Worm (Caenorhabditis elegans) whole organism, L1 larva: Measurements from ENCODE around the gene nhr-52.
A peak's percentile ranks its signal among the peaks of the same experiment; 100 is the strongest.

Experiments used
- C16A3.4 ChIP-seq: fragments of 150-350 bp; optimal IDR thresholded peaks from 2 replicates; lab custom pipeline; 2014; ENCODE audit warnings: missing biosample characterization, missing genetic modification characterization
- Y116A8C.19 ChIP-seq: sonication (generic microtip); optimal IDR thresholded peaks from 2 replicates; lab custom pipeline; 2016; ENCODE audit warnings: missing compliant biosample characterization, missing genetic modification characterization, borderline replicate concordance
- aly-2 ChIP-seq: fragments of 150-350 bp; optimal IDR thresholded peaks from 2 replicates; lab custom pipeline; 2014; ENCODE audit warnings: missing biosample characterization, missing genetic modification characterization
- ceh-63 ChIP-seq: fragments of 200-800 bp; sonication (Bioruptor generic); optimal IDR thresholded peaks from 2 replicates; lab custom pipeline; 2018; ENCODE audit warnings: mild to moderate bottlenecking, missing genetic modification characterization, missing compliant biosample characterization
- ceh-8 ChIP-seq: fragments of 200-800 bp; sonication (Bioruptor generic); optimal IDR thresholded peaks from 2 replicates; lab custom pipeline; 2018; ENCODE audit warnings: mild to moderate bottlenecking, missing genetic modification characterization, moderate library complexity, missing compliant biosample characterization
- ces-1 ChIP-seq: fragments of 150-350 bp; optimal IDR thresholded peaks from 2 replicates; lab custom pipeline; 2014; ENCODE audit warnings: missing biosample characterization, missing genetic modification reagents, missing genetic modification characterization
- dsc-1 ChIP-seq: sonication (generic microtip); optimal IDR thresholded peaks from 2 replicates; lab custom pipeline; 2016; ENCODE audit warnings: mild to moderate bottlenecking, missing genetic modification characterization, missing compliant biosample characterization
- efl-1 ChIP-seq, 4 experiments: fragments of 150-350 bp; optimal IDR thresholded peaks in 3 of 4; peaks in 1 of 4; 1 replicate in 1 of 4; 2 replicates in 3 of 4; lab custom pipeline; 2014; ENCODE audit warnings: missing biosample characterization in 2 of 4, missing genetic modification characterization in 2 of 4, missing genetic modification reagents in 2 of 4
- egl-13 ChIP-seq: sonication (generic microtip); optimal IDR thresholded peaks from 2 replicates; lab custom pipeline; 2016; ENCODE audit warnings: missing genotype, missing genetic modification reagents, missing genetic modification characterization, missing compliant biosample characterization
- egl-27 ChIP-seq, 2 experiments: fragments of 150-350 bp in 1 of 2; sonication (generic microtip); optimal IDR thresholded peaks; 3 replicates each; lab custom pipeline; 2017 to 2018; ENCODE audit warnings: missing biosample characterization in 2 of 2, missing genetic modification characterization in 2 of 2, missing genetic modification reagents in 2 of 2
- elt-2 ChIP-seq: sonication (generic microtip); optimal IDR thresholded peaks from 2 replicates; lab custom pipeline; 2016; ENCODE audit warnings: missing genetic modification characterization, mild to moderate bottlenecking, inconsistent platforms, missing compliant biosample characterization, missing genetic modification reagents
- elt-3 ChIP-seq, 6 experiments: fragments of 150-350 bp in 1 of 6; sonication (generic microtip); optimal IDR thresholded peaks; 2 replicates each; lab custom pipeline; 2017 to 2018; ENCODE audit warnings: missing biosample characterization in 6 of 6, missing genetic modification characterization in 6 of 6, inconsistent platforms in 1 of 6
- fkh-8 ChIP-seq: sonication (generic microtip); optimal IDR thresholded peaks from 2 replicates; lab custom pipeline; 2016; ENCODE audit warnings: mild to moderate bottlenecking, missing genetic modification characterization, missing compliant biosample characterization
- grh-1 ChIP-seq: fragments of 200-800 bp; sonication (Bioruptor generic); IDR thresholded peaks from 2 replicates; pipeline ENCODE4 v1.3.6; 2022; ENCODE audit warnings: missing genetic modification reagents, missing genetic modification characterization, missing compliant biosample characterization
- hlh-4 ChIP-seq: sonication (generic microtip); optimal IDR thresholded peaks from 2 replicates; lab custom pipeline; 2016; ENCODE audit warnings: mild to moderate bottlenecking, missing genetic modification characterization, missing compliant biosample characterization
- irx-1 ChIP-seq: sonication (generic microtip); optimal IDR thresholded peaks from 2 replicates; lab custom pipeline; 2016; ENCODE audit warnings: missing genetic modification characterization, missing compliant biosample characterization
- jun-1 ChIP-seq: fragments of 150-350 bp; optimal IDR thresholded peaks from 2 replicates; lab custom pipeline; 2014; ENCODE audit warnings: missing biosample characterization, missing genetic modification reagents, missing genetic modification characterization
- lin-15B ChIP-seq: fragments of 150-350 bp; sonication (generic microtip); optimal IDR thresholded peaks from 3 replicates; lab custom pipeline; 2014; ENCODE audit warnings: missing biosample characterization, missing genetic modification characterization
- lir-3 ChIP-seq: sonication (generic microtip); optimal IDR thresholded peaks from 2 replicates; lab custom pipeline; 2016; ENCODE audit warnings: mild to moderate bottlenecking, missing genetic modification characterization, moderate library complexity, missing compliant biosample characterization; ENCODE audit not compliant: poor library complexity
- mdl-1 ChIP-seq, 2 experiments: fragments of 150-350 bp; optimal IDR thresholded peaks; 2 replicates each; lab custom pipeline; 2014 to 2017; ENCODE audit warnings: missing biosample characterization in 2 of 2, missing genetic modification characterization in 2 of 2, inconsistent platforms in 1 of 2
- mef-2 ChIP-seq: fragments of 150-350 bp; optimal IDR thresholded peaks from 2 replicates; lab custom pipeline; 2014; ENCODE audit warnings: missing biosample characterization, missing genetic modification characterization
- mep-1 ChIP-seq: fragments of 150-350 bp; optimal IDR thresholded peaks from 2 replicates; lab custom pipeline; 2014; ENCODE audit warnings: missing biosample characterization, missing genetic modification characterization
- nhr-11 ChIP-seq: fragments of 150-350 bp; optimal IDR thresholded peaks from 2 replicates; lab custom pipeline; 2014; ENCODE audit warnings: missing biosample characterization, missing genetic modification characterization
- nhr-19 ChIP-seq: fragments of 200-800 bp; sonication (Bioruptor generic); conservative IDR thresholded peaks from 2 replicates; pipeline ENCODE4 v1.3.6; 2022; ENCODE audit warnings: missing genetic modification characterization, missing compliant biosample characterization
- nhr-20 ChIP-seq: sonication (generic microtip); optimal IDR thresholded peaks from 2 replicates; lab custom pipeline; 2016; ENCODE audit warnings: mild to moderate bottlenecking, missing genetic modification characterization, missing compliant biosample characterization
- nhr-71 ChIP-seq: sonication (generic microtip); optimal IDR thresholded peaks from 2 replicates; lab custom pipeline; 2016; ENCODE audit warnings: mild to moderate bottlenecking, missing genetic modification characterization, moderate library complexity, missing compliant biosample characterization
- nhr-77 ChIP-seq: fragments of 150-350 bp; optimal IDR thresholded peaks from 2 replicates; lab custom pipeline; 2014; ENCODE audit warnings: missing biosample characterization, missing genetic modification characterization
- nhr-84 ChIP-seq: sonication (generic microtip); optimal IDR thresholded peaks from 2 replicates; lab custom pipeline; 2017; ENCODE audit warnings: missing biosample characterization, missing genetic modification characterization
- nhr-85 ChIP-seq: sonication (generic microtip); peaks from one replicate; lab custom pipeline; 2016; ENCODE audit warnings: missing genetic modification characterization, inconsistent platforms, missing compliant biosample characterization
- pqm-1 ChIP-seq: sonication (generic microtip); optimal IDR thresholded peaks from 3 replicates; lab custom pipeline; 2017; ENCODE audit warnings: missing biosample characterization, missing genetic modification characterization
- snpc-4 ChIP-seq: fragments of 150-350 bp; optimal IDR thresholded peaks from 2 replicates; lab custom pipeline; 2014; ENCODE audit warnings: missing biosample characterization, missing genetic modification characterization
- unc-130 ChIP-seq: fragments of 150-350 bp; optimal IDR thresholded peaks from 2 replicates; lab custom pipeline; 2017; ENCODE audit warnings: missing biosample characterization, missing genetic modification characterization, inconsistent platforms
- unc-30 ChIP-seq: sonication (generic microtip); optimal IDR thresholded peaks from 2 replicates; lab custom pipeline; 2017; ENCODE audit warnings: missing biosample characterization, missing genetic modification characterization
- xbp-1 ChIP-seq: sonication (generic microtip); optimal IDR thresholded peaks from 2 replicates; lab custom pipeline; 2016; ENCODE audit warnings: missing genetic modification characterization, missing compliant biosample characterization
- zag-1 ChIP-seq: fragments of 150-350 bp; optimal IDR thresholded peaks from 2 replicates; lab custom pipeline; 2014; ENCODE audit warnings: missing biosample characterization, missing genetic modification characterization
- zip-4 ChIP-seq: fragments of 200-800 bp; sonication (Bioruptor generic); optimal IDR thresholded peaks from 2 replicates; lab custom pipeline; 2018; ENCODE audit warnings: mild to moderate bottlenecking, missing genetic modification characterization, moderate library complexity, missing compliant biosample characterization
- ztf-11 ChIP-seq, 2 experiments: sonication (generic microtip); optimal IDR thresholded peaks; 2 replicates each; lab custom pipeline; 2016 to 2017; ENCODE audit warnings: missing genetic modification characterization in 2 of 2, missing biosample characterization in 1 of 2, missing compliant biosample characterization in 1 of 2

Gene nhr-52

ce11 chrV:15711898-15712297, 34.6 kb downstream of the nhr-52 start, which contains the start of gene str-101:
Gene str-101 (minus strand): TSS chrV:15711998.
- TF ChIP-seq aly-2 (no peak), C16A3.4 (tag; lab: Kevin White, UChicago) (no peak), nhr-11 (tag; lab: Kevin White, UChicago) (no peak), egl-27 (tag; optimal IDR thresholded peaks at IDR 0.05; lab: Kevin White, UChicago) (no peak), nhr-20 (tag; lab: Kevin White, UChicago) (no peak), fkh-8 (tag; lab: Kevin White, UChicago) (no peak), ceh-63 (no peak), mep-1 (tag; lab: Kevin White, UChicago) (no peak), zip-4 (GFP tag; lab: Kevin White, UChicago) (no peak), xbp-1 (tag; lab: Kevin White, UChicago) (no peak), ztf-11 (tag; optimal IDR thresholded peaks at IDR 0.05; lab: Kevin White, UChicago) (no peak), nhr-19 (GFP tag; lab: Robert Waterston, UW) (no peak), unc-130 (no peak), jun-1 (tag; lab: Kevin White, UChicago) (no peak), dsc-1 (tag; lab: Kevin White, UChicago) (no peak), snpc-4 (tag; lab: Kevin White, UChicago) (no peak), efl-1 (optimal IDR thresholded peaks at IDR 0.05; lab: Kevin White, UChicago) (no peak), efl-1 (GFP tag; optimal IDR thresholded peaks at IDR 0.05 in 1 of 2; lab: Kevin White, UChicago) (no peak), lin-15B (no peak)

DNA sequence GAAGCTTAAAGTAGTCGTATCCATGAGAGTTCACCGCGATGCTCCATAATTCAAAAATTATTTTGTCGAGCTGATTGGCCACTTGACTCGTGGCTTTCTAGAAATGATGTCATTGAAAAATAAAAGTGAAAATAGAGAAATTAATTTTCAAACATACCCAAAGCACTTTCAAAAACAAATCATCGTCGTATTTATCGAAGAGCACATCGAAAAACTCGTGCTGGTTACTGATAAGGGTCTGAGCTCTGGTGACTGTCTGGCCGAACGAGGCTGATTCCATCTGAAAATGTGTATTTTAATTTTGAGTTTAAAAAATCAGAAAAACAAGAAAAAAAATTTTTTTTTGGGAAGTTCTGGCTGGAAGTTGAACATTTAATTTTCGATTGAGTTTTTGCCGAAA, 35.1 kb downstream of the nhr-52 start:
- TF ChIP-seq lir-3 (no peak), xbp-1 (tag; lab: Kevin White, UChicago) (no peak), elt-2 (tag; lab: Kevin White, UChicago) (peak; percentile 50), ceh-8 (GFP tag; lab: Kevin White, UChicago) (no peak)

DNA sequence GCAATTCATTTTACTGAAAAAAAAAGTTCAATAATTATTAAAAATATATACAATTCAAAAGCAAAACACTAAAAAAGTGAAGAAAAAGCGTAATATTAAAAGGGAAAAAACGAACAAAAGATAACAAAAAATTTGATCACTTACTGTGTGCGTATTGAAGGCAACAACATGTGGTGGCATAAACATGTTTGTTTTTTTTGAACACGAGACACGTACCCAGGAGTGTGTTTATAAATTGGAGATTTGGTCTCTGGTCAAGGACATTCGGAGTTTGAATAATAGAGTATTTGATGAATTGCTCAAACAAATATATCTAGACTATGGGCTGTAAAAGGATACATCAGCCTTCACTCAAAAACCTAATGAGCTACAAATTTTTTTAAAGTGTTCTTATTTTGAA, 38.3 kb downstream of the nhr-52 start:
- no peak for TF ChIP-seq mef-2 (tag; lab: Kevin White, UChicago)
- no peak for TF ChIP-seq nhr-77 (tag; lab: Kevin White, UChicago)
- no peak for TF ChIP-seq zag-1 (tag; lab: Kevin White, UChicago)
- TF ChIP-seq nhr-84 (tag; lab: Kevin White, UChicago), result no peak
- TF ChIP-seq ces-1 (GFP tag; lab: Kevin White, UChicago), result no peak
- TF ChIP-seq Y116A8C.19, result no peak
- no peak for TF ChIP-seq irx-1 (tag; lab: Kevin White, UChicago)

ce11 chrV:15716679-15717078, 39.4 kb downstream of the nhr-52 start, which contains the start of gene Y6E2A.4:
Gene Y6E2A.4 (minus strand): TSS chrV:15716779.
- TF ChIP-seq zip-4 (GFP tag; lab: Kevin White, UChicago) (no peak), hlh-4 (tag; lab: Kevin White, UChicago) (no peak), egl-13 (no peak), nhr-85 (tag; lab: Kevin White, UChicago) (no peak), nhr-71 (no peak), elt-3 (tag; optimal IDR thresholded peaks at IDR 0.05; lab: Kevin White, UChicago) (no peak), mdl-1 (tag; optimal IDR thresholded peaks at IDR 0.05; lab: Kevin White, UChicago) (no peak), pqm-1 (tag; lab: Kevin White, UChicago) (no peak), grh-1 (GFP tag; lab: Robert Waterston, UW) (no peak), elt-2 (tag; lab: Kevin White, UChicago) (no peak), unc-30 (tag; lab: Kevin White, UChicago) (no peak), ces-1 (GFP tag; lab: Kevin White, UChicago) (no peak)
